Fruit fly (Drosophila melanogaster): ENCODE measurements around the gene ImpL1.
A peak's percentile ranks its signal among the peaks of the same experiment; 100 is the strongest.

ImpL1 gene

DNA sequence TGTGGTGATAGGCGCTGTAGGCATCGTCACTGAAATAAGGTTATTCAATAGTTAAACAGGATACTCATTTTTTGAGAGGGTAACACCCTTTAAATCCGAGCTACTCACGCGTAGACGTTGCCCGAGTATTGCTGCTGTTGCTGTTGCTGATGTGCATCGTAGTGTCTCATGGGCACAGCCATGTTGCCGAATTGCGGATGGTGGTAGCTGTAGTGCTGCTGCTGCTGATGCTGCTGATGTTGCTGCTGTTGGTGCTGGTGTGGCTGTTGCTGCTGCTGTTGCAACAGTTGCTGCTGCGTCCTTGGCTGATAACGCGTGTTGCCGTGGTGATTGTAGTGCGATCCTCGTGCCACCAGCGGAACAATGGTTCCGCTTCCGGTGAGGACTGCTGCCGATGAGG, 47.6 kb downstream of the ImpL1 start:
- TF ChIP-seq fd59A (GFP tag; optimal IDR thresholded peaks at IDR 0.05), result no peak
- TF ChIP-seq esn (GFP tag; optimal IDR thresholded peaks at IDR 0.05), result no peak
- no peak for TF ChIP-seq Eip75B (GFP tag; optimal IDR thresholded peaks at IDR 0.05)
- TF ChIP-seq CG11902 (GFP tag; optimal IDR thresholded peaks at IDR 0.05), result no peak
- TF ChIP-seq CG8632 (GFP tag; optimal IDR thresholded peaks at IDR 0.05), result no peak
- TF ChIP-seq CG15336 (GFP tag; IDR thresholded peaks at IDR 0.05), result no peak
- no peak for TF ChIP-seq acj6 (GFP tag; optimal IDR thresholded peaks at IDR 0.05)
- TF ChIP-seq lz (GFP tag; optimal IDR thresholded peaks at IDR 0.05), result no peak
- no peak for TF ChIP-seq Lpt (GFP tag; optimal IDR thresholded peaks at IDR 0.05)
- no peak for TF ChIP-seq CG8319 (GFP tag; optimal IDR thresholded peaks at IDR 0.05)
- TF ChIP-seq Blimp-1 (GFP tag; optimal IDR thresholded peaks at IDR 0.05), result no peak
- TF ChIP-seq net (GFP tag; optimal IDR thresholded peaks at IDR 0.05), result no peak
- TF ChIP-seq Sox15 (GFP tag; optimal IDR thresholded peaks at IDR 0.05), result no peak
- no peak for TF ChIP-seq CG3032 (tag; optimal IDR thresholded peaks at IDR 0.05)
- no peak for TF ChIP-seq dsx (GFP tag; optimal IDR thresholded peaks at IDR 0.05; ENCODE audit: poor library complexity, severe bottlenecking)
- TF ChIP-seq Sox14 (GFP tag; optimal IDR thresholded peaks at IDR 0.05), result no peak
- TF ChIP-seq Sox102F (GFP tag; optimal IDR thresholded peaks at IDR 0.05), result no peak

DNA sequence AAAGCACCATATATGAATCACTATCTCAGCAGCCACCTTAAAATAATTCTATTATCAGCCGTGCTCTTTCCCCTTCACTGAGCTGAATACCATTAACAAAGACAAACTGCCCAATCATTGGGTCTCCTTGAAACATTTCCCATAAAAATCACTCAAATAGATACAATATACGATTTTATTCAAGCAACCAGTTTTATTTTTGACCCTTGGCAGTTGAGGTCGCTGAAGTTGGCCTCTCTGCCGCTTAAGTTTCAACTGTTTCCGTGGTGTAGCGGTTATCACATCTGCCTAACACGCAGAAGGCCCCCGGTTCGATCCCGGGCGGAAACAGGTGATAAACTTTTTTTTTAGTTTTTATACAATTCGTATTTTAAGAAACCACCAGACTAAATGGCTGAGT, 50.2 kb downstream of the ImpL1 start:
- TF ChIP-seq svp (GFP tag) (peak; percentile 68), CG8119 (GFP tag; IDR thresholded peaks at IDR 0.05) (no peak), CG1621 (tag; optimal IDR thresholded peaks at IDR 0.05) (no peak)

DNA sequence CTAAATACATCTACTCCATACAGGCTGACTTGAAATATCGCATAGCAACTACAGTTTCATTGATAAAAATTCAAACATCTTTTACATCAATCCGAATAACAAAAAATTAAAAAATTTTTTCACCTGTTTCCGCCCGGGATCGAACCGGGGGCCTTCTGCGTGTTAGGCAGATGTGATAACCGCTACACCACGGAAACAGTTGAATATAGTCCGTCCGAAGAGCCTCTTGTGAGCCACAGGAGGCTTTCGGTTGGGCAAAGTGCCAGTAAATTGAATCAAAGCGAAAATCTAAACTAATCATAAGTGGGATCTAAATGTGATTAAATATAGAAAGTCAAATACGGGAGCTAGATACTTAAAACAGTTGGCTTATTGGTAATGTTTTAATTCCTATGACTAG, 51.0 kb downstream of the ImpL1 start:
- no peak for TF ChIP-seq CG10631 (GFP tag; optimal IDR thresholded peaks at IDR 0.05)
- no peak for TF ChIP-seq CG6792 (GFP tag; optimal IDR thresholded peaks at IDR 0.05)
- TF ChIP-seq Met (GFP tag; optimal IDR thresholded peaks at IDR 0.05), result no peak
- no peak for TF ChIP-seq Hr4 (GFP tag; optimal IDR thresholded peaks at IDR 0.05)
- TF ChIP-seq CG31627 (GFP tag; optimal IDR thresholded peaks at IDR 0.05), result no peak
- no peak for TF ChIP-seq CG11902 (GFP tag; optimal IDR thresholded peaks at IDR 0.05)
- no peak for TF ChIP-seq Eip93F (GFP tag; optimal IDR thresholded peaks at IDR 0.05)
- no peak for TF ChIP-seq topi (GFP tag; optimal IDR thresholded peaks at IDR 0.05)
- TF ChIP-seq CG1621 (tag; optimal IDR thresholded peaks at IDR 0.05), result no peak
- TF ChIP-seq CG6276 (GFP tag; optimal IDR thresholded peaks at IDR 0.05), result no peak
- no peak for TF ChIP-seq OdsH (GFP tag; optimal IDR thresholded peaks at IDR 0.05)
- TF ChIP-seq Eip75B (GFP tag; optimal IDR thresholded peaks at IDR 0.05), result no peak
- no peak for TF ChIP-seq spab (GFP tag; optimal IDR thresholded peaks at IDR 0.05)
- no peak for TF ChIP-seq Sox102F (GFP tag; optimal IDR thresholded peaks at IDR 0.05)
